Fruit fly (Drosophila melanogaster) whole organism, adult: ENCODE measurements around the gene qless.

Experiments
- CG11617 ChIP-seq: fragments of 200-800 bp; sonication (Bioruptor generic); optimal IDR thresholded peaks from 2 replicates; lab custom pipeline; 2017; ENCODE audit warnings: mild to moderate bottlenecking, missing biosample characterization, missing genetic modification reagents, missing genetic modification characterization
- CG12768 ChIP-seq: fragments of 200-800 bp; sonication (Bioruptor generic); optimal IDR thresholded peaks from 2 replicates; lab custom pipeline; 2017; ENCODE audit warnings: missing biosample characterization, missing genetic modification characterization, mild to moderate bottlenecking, moderate library complexity, missing genetic modification reagents
- CG14711 ChIP-seq: fragments of 200-800 bp; sonication (Bioruptor generic); optimal IDR thresholded peaks from 2 replicates; lab custom pipeline; 2018; ENCODE audit warnings: missing biosample characterization, mild to moderate bottlenecking, missing genetic modification characterization, moderate library complexity
- CG1620 ChIP-seq: fragments of 200-800 bp; sonication (Bioruptor generic); optimal IDR thresholded peaks from 2 replicates; lab custom pipeline; 2016; ENCODE audit warnings: missing biosample characterization, missing genetic modification characterization
- CG33017 ChIP-seq: fragments of 200-800 bp; sonication (Bioruptor generic); optimal IDR thresholded peaks from 2 replicates; lab custom pipeline; 2018; ENCODE audit warnings: missing biosample characterization, mild to moderate bottlenecking, missing genetic modification characterization, moderate library complexity
- CG5204 ChIP-seq: fragments of 200-800 bp; sonication (Bioruptor generic); optimal IDR thresholded peaks from 2 replicates; lab custom pipeline; 2016; ENCODE audit warnings: missing biosample characterization, missing genetic modification characterization
- CG7045 ChIP-seq: fragments of 200-800 bp; sonication (Bioruptor generic); optimal IDR thresholded peaks from 2 replicates; lab custom pipeline; 2017; ENCODE audit warnings: missing biosample characterization, mild to moderate bottlenecking, missing genetic modification characterization
- CG7101 ChIP-seq: fragments of 200-800 bp; sonication (Bioruptor generic); optimal IDR thresholded peaks from 2 replicates; lab custom pipeline; 2018; ENCODE audit warnings: missing biosample characterization, mild to moderate bottlenecking, missing genetic modification characterization, moderate library complexity
- Clk ChIP-seq: fragments of 200-800 bp; sonication (Bioruptor generic); optimal IDR thresholded peaks from 2 replicates; lab custom pipeline; 2017; ENCODE audit warnings: missing biosample characterization, missing genetic modification characterization
- Crg-1 ChIP-seq: fragments of 200-800 bp; sonication (Bioruptor generic); optimal IDR thresholded peaks from 2 replicates; lab custom pipeline; 2016; ENCODE audit warnings: missing biosample characterization, missing genetic modification characterization
- Hr96 ChIP-seq: fragments of 200-800 bp; sonication (Bioruptor generic); optimal IDR thresholded peaks from 2 replicates; lab custom pipeline; 2016; ENCODE audit warnings: missing biosample characterization, missing genetic modification characterization
- Mnt ChIP-seq: fragments of 200-800 bp; sonication (Bioruptor generic); optimal IDR thresholded peaks from 2 replicates; lab custom pipeline; 2016; ENCODE audit warnings: missing biosample characterization, mild to moderate bottlenecking, missing genetic modification characterization
- bab1 ChIP-seq: fragments of 200-800 bp; sonication (Bioruptor generic); optimal IDR thresholded peaks from 3 replicates; lab custom pipeline; 2019; ENCODE audit warnings: missing biosample characterization, mild to moderate bottlenecking, missing genetic modification characterization, moderate library complexity
- cic ChIP-seq: fragments of 200-800 bp; sonication (Bioruptor generic); optimal IDR thresholded peaks from 2 replicates; lab custom pipeline; 2017; ENCODE audit warnings: missing biosample characterization, mild to moderate bottlenecking, missing genetic modification characterization, moderate library complexity
- cnc ChIP-seq, 2 experiments: fragments of >200 bp; optimal IDR thresholded peaks; 2 replicates each; lab custom pipeline; 2017
- kay ChIP-seq: fragments of 200-800 bp; sonication (Bioruptor generic); peaks from one replicate; lab custom pipeline; 2016; ENCODE audit warnings: missing biosample characterization, missing genetic modification characterization, borderline replicate concordance
- ovo ChIP-seq: fragments of 200-800 bp; sonication (Bioruptor generic); optimal IDR thresholded peaks from 2 replicates; lab custom pipeline; 2016; ENCODE audit warnings: missing biosample characterization, missing genetic modification characterization
- pad ChIP-seq: fragments of 200-800 bp; sonication (Bioruptor generic); optimal IDR thresholded peaks from 3 replicates; lab custom pipeline; 2017; ENCODE audit warnings: missing biosample characterization, missing genetic modification characterization, mild to moderate bottlenecking, moderate library complexity, missing genetic modification reagents
- tj ChIP-seq: fragments of 200-800 bp; sonication (Bioruptor generic); optimal IDR thresholded peaks from 3 replicates; lab custom pipeline; 2017; ENCODE audit warnings: missing biosample characterization, mild to moderate bottlenecking, missing genetic modification characterization, moderate library complexity
- toe ChIP-seq: fragments of 200-800 bp; sonication (Bioruptor generic); optimal IDR thresholded peaks from 2 replicates; lab custom pipeline; 2016; ENCODE audit warnings: missing biosample characterization, missing genetic modification characterization

qless gene

DNA sequence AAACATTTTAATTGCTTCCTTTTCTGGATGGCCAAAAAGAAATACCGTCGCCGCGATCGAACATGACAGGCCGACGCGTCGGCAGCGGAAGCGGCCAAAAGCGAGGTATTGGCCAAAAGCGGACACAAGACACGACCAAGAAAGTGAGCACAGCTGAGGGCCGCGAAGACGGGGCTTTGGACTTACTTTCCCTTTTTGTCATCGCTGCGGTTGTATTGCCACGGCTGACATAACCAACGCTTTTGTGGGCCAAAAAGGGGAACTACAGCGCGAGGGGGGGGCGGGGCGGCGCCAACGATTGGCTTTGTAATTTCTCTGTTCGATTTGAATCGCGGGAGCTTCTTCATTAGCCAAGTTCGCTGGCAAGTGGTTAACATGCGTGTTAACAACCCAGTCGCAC, 6.6 kb downstream of the qless start:
- TF ChIP-seq cnc (optimal IDR thresholded peaks at IDR 0.05; lab: Kevin White, UChicago) (no peak), Crg-1 (GFP tag; lab: Kevin White, UChicago) (no peak)

DNA sequence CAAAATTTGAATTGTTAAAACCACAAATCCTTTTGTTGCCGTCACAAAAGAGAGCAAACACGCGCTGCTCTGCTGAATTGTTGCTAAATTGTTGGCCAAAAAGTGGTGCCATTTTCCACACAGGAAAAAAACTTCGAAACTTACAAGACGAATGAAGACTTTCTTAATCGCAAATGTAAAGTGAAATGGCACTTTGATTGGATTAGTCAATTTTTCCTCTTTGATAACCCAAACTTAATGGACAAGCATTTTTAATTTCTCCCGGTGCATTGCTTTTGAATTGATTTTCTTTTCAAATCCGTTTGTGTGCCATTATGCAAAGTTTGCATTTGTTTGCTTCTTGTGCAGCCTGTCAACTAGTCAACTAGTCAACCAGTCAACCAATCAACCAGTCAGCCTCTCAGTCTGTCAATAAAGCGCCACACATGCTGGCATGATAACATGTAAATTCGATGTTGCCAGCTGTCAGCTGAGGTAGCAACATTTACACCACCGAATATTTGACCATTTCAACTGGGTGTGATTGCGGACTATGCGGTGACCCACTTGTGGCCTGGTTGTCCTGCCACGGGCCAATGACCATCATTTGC, 9.2 kb downstream of the qless start:
- TF ChIP-seq pad (no peak), tj (GFP tag; lab: Kevin White, UChicago) (no peak), toe (GFP tag; lab: Kevin White, UChicago) (no peak), Hr96 (no peak), CG14711 (tag; lab: Kevin White, UChicago) (no peak), CG33017 (tag; lab: Kevin White, UChicago) (no peak), Crg-1 (GFP tag; lab: Kevin White, UChicago) (no peak)

DNA sequence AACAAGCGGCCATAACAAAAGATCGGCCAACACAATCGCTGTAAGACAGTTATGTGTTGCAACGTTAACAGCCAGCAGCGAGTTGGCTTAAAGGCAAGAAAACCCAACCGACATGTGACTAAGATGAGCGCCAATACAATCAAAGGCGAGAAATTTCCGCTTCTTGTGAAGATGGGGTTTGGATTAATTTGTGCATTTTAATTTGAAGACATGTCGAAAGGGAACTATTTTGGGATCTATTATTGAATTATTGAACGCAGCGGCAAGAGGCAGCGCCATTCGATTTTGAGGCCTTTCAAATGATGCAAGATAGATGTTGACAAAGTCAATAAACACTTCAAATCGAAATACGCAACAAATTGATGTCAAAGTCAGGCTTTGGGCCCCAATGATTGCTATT, 11.3 kb downstream of the qless start:
- no peak for TF ChIP-seq Clk
- TF ChIP-seq kay: no peak
- no peak for TF ChIP-seq bab1 (GFP tag; lab: Kevin White, UChicago)
- TF ChIP-seq toe (GFP tag; lab: Kevin White, UChicago): no peak
- no peak for TF ChIP-seq CG5204
- no peak for TF ChIP-seq cic

DNA sequence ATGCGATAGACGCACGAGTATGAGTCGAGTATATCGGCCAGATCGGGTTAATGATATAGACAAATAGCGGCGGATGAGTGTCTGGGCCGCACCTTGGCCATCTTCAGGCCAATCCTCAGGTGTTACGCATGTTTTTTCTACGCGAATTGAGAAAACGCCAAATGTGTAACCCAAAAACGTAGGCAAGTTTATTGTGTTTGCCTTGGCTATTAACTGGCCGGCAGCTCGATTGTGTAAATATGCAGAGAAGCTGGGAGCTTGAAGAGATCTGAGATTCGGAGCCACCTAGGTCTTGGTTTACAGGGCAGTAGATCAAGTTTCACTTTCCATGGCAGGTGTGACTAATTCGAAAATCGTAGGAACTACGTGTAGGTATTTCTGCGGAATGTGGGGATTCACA, 12.4 kb downstream of the qless start:
- no peak for TF ChIP-seq bab1 (GFP tag; lab: Kevin White, UChicago)
- no peak for TF ChIP-seq tj (GFP tag; lab: Kevin White, UChicago)
- no peak for TF ChIP-seq CG7101 (tag; lab: Kevin White, UChicago)
- TF ChIP-seq CG11617 (GFP tag; lab: Kevin White, UChicago): no peak
- TF ChIP-seq CG1620 (GFP tag; lab: Kevin White, UChicago): no peak
- no peak for TF ChIP-seq cic
- TF ChIP-seq pad: no peak
- no peak for TF ChIP-seq Mnt
- no peak for TF ChIP-seq ovo
- no peak for TF ChIP-seq Clk
- TF ChIP-seq CG5204: no peak
- TF ChIP-seq Hr96: no peak
- TF ChIP-seq kay: no peak
- no peak for TF ChIP-seq CG7045 (GFP tag; lab: Kevin White, UChicago)
- no peak for TF ChIP-seq Crg-1 (GFP tag; lab: Kevin White, UChicago)

DNA sequence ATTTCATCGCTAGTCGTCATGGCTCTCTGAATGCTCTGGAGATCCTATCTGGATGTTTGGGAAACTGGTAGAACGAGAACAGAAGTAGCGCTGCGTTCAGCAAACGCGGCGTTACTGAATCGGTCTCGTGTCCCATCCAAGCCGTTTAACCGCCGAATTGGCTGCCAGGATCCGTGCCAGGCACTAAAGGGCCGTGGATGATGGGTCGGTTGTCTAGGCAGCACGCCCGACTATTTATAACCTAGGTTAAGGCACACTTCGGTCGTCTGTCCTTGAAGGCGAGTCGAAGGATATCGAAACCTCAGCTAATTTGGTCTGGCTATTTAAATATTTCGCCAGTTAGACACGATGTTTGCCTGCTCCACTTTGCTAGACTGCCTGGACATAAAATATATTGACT, 17.1 kb downstream of the qless start, which contains the start of gene CG15564:
Gene CG15564 (minus strand): TSS at position 101 of the 400 bp plus-strand sequence.
- TF ChIP-seq CG33017 (tag; lab: Kevin White, UChicago): no peak
- no peak for TF ChIP-seq Clk
- no peak for TF ChIP-seq CG5204
- no peak for TF ChIP-seq CG7101 (tag; lab: Kevin White, UChicago)
- TF ChIP-seq cic: no peak
- TF ChIP-seq CG12768 (GFP tag; lab: Kevin White, UChicago): no peak
- no peak for TF ChIP-seq Hr96
- no peak for TF ChIP-seq Mnt

- no peak for TF ChIP-seq CG11617 (GFP tag; lab: Kevin White, UChicago)
- no peak for TF ChIP-seq CG33017 (tag; lab: Kevin White, UChicago)
- TF ChIP-seq Crg-1 (GFP tag; lab: Kevin White, UChicago): no peak
- TF ChIP-seq Mnt: no peak
- no peak for TF ChIP-seq kay
- no peak for TF ChIP-seq CG5204
- TF ChIP-seq cnc (optimal IDR thresholded peaks at IDR 0.05; lab: Kevin White, UChicago): no peak
- no peak for TF ChIP-seq tj (GFP tag; lab: Kevin White, UChicago)
- TF ChIP-seq cic: no peak
- TF ChIP-seq toe (GFP tag; lab: Kevin White, UChicago): no peak
- no peak for TF ChIP-seq CG7045 (GFP tag; lab: Kevin White, UChicago)
- TF ChIP-seq CG12768 (GFP tag; lab: Kevin White, UChicago): no peak
- no peak for TF ChIP-seq CG1620 (GFP tag; lab: Kevin White, UChicago)
- TF ChIP-seq ovo: no peak
- no peak for TF ChIP-seq CG7101 (tag; lab: Kevin White, UChicago)
- no peak for TF ChIP-seq Hr96
- no peak for TF ChIP-seq Clk
- no peak for TF ChIP-seq pad
These were observed 20.2 kb downstream of the qless start, which contains the start of gene CG15563 for dm6 chr3R:31232236-31232635. Gene CG15563 (minus strand): TSS chr3R:31232336.

DNA sequence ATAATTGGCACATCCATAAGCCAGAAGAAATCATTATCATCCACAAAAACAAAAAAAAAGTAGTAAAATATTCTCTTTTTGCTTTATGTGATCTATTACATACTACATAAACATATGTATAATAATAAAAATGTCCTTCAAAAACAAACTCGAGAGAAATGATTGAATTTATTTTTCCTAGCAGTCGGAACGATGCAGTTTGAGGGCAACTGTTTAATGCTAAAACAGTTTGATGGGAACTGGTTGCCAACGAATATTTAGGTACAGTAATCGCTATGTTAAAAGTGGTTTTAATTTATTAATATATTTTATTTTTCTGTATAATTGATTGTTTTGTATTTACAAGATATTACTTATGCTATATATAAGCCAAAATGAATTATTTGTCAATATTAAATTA, 21.3 kb downstream of the qless start:
- TF ChIP-seq cnc (optimal IDR thresholded peaks at IDR 0.05; lab: Kevin White, UChicago) (no peak), CG7045 (GFP tag; lab: Kevin White, UChicago) (no peak), kay (no peak), CG7101 (tag; lab: Kevin White, UChicago) (no peak), CG14711 (tag; lab: Kevin White, UChicago) (no peak), cic (no peak), CG5204 (no peak), CG11617 (GFP tag; lab: Kevin White, UChicago) (no peak), CG1620 (GFP tag; lab: Kevin White, UChicago) (no peak), toe (GFP tag; lab: Kevin White, UChicago) (no peak), pad (no peak), tj (GFP tag; lab: Kevin White, UChicago) (no peak)
